Worm (Caenorhabditis elegans) whole organism, early embryonic: ENCODE data around the gene smvt-1.

Experiments used
- ets-7 ChIP-seq: sonication (generic microtip); optimal IDR thresholded peaks from 2 replicates; lab custom pipeline; 2016; ENCODE audit warnings: missing genotype, missing genetic modification characterization, missing compliant biosample characterization
- flt-1 ChIP-seq: fragments of 200-800 bp; sonication (Bioruptor generic); IDR thresholded peaks from 2 replicates; pipeline ENCODE4 v1.3.6; 2022; ENCODE audit warnings: missing genetic modification characterization, missing compliant biosample characterization
- hnd-1 ChIP-seq: sonication (generic microtip); optimal IDR thresholded peaks from 2 replicates; lab custom pipeline; 2016; ENCODE audit warnings: missing genetic modification characterization, missing compliant biosample characterization
- pes-1 ChIP-seq: fragments of 200-800 bp; sonication (Bioruptor generic); IDR thresholded peaks from 2 replicates; pipeline ENCODE4 v1.3.6; 2022; ENCODE audit warnings: missing genetic modification reagents, missing genetic modification characterization, missing compliant biosample characterization
- tra-4 ChIP-seq: sonication (generic microtip); optimal IDR thresholded peaks from 2 replicates; lab custom pipeline; 2017; ENCODE audit warnings: missing genetic modification characterization, missing compliant biosample characterization

ce11 chrX:2494296-2494695 is 54.5 kb downstream of the smvt-1 start:
- no peak for TF ChIP-seq pes-1 (GFP tag; lab: Robert Waterston, UW)
- TF ChIP-seq tra-4 (tag; lab: Kevin White, UChicago), result no peak
- no peak for TF ChIP-seq ets-7 (tag; lab: Kevin White, UChicago)
- no peak for TF ChIP-seq flt-1 (GFP tag; lab: Robert Waterston, UW)
- TF ChIP-seq hnd-1 (tag; lab: Kevin White, UChicago), result no peak
